Worm (Caenorhabditis elegans) whole organism, young adult: ENCODE data around the gene tofu-1.
"Not testable (repeated sequence)": the region's sequence is repeated elsewhere in the genome, so short reads cannot be mapped to it uniquely, and the experiment has no call there.

Source experiments
- B0336.3 ChIP-seq: fragments of 200-800 bp; sonication (Bioruptor generic); IDR thresholded peaks from 2 replicates; pipeline ENCODE4 v1.3.6; 2022; ENCODE audit warnings: missing genetic modification characterization, missing compliant biosample characterization
- F10E7.11 ChIP-seq: sonication (generic microtip); optimal IDR thresholded peaks from 2 replicates; lab custom pipeline; 2017; ENCODE audit warnings: mild to moderate bottlenecking, missing genetic modification characterization, moderate library complexity, missing compliant biosample characterization
- F22D6.2 ChIP-seq: sonication (generic microtip); optimal IDR thresholded peaks from 2 replicates; lab custom pipeline; 2016; ENCODE audit warnings: mild to moderate bottlenecking, missing genetic modification characterization, missing compliant biosample characterization
- F23B12.7 ChIP-seq: sonication (generic microtip); optimal IDR thresholded peaks from 2 replicates; lab custom pipeline; 2017; ENCODE audit warnings: missing genetic modification characterization, mild to moderate bottlenecking, missing compliant biosample characterization, antibody characterized with exemption, moderate library complexity; ENCODE audit not compliant: insufficient read depth
- F37B4.10 ChIP-seq: fragments of 200-800 bp; sonication (Bioruptor generic); IDR thresholded peaks from 2 replicates; pipeline ENCODE4 v1.3.6; 2022; ENCODE audit warnings: missing genetic modification characterization, missing compliant biosample characterization
- F52B5.7 ChIP-seq: sonication (generic microtip); optimal IDR thresholded peaks from 2 replicates; lab custom pipeline; 2016; ENCODE audit warnings: mild to moderate bottlenecking, missing genetic modification characterization, missing compliant biosample characterization
- T07F8.4 ChIP-seq: sonication (generic microtip); optimal IDR thresholded peaks from 2 replicates; lab custom pipeline; 2016; ENCODE audit warnings: mild to moderate bottlenecking, missing genetic modification characterization, moderate library complexity, missing compliant biosample characterization
- Y67H2A.10 ChIP-seq: fragments of 200-800 bp; sonication (Bioruptor generic); conservative IDR thresholded peaks from 2 replicates; pipeline ENCODE4 v1.3.6; 2022; ENCODE audit warnings: missing genetic modification reagents, missing genetic modification characterization, missing compliant biosample characterization
- Y79H2A.3 ChIP-seq: fragments of 200-800 bp; sonication (Bioruptor generic); conservative IDR thresholded peaks from 2 replicates; pipeline ENCODE4 v1.3.6; 2022; ENCODE audit warnings: missing genetic modification reagents, missing genetic modification characterization, missing compliant biosample characterization
- akir-1 ChIP-seq: fragments of 200-800 bp; sonication (Bioruptor generic); optimal IDR thresholded peaks from 2 replicates; lab custom pipeline; 2018; ENCODE audit warnings: mild to moderate bottlenecking, missing genetic modification characterization, moderate library complexity, missing compliant biosample characterization
- atf-7 ChIP-seq: sonication (generic microtip); optimal IDR thresholded peaks from 2 replicates; lab custom pipeline; 2017; ENCODE audit warnings: mild to moderate bottlenecking, missing genetic modification characterization, missing compliant biosample characterization
- attf-5 ChIP-seq: fragments of 200-800 bp; sonication (Bioruptor generic); optimal IDR thresholded peaks from 2 replicates; lab custom pipeline; 2018; ENCODE audit warnings: mild to moderate bottlenecking, missing genetic modification characterization, missing compliant biosample characterization
- ceh-40 ChIP-seq: fragments of 200-800 bp; sonication (Bioruptor generic); IDR thresholded peaks from 2 replicates; pipeline ENCODE4 v1.3.6; 2022; ENCODE audit warnings: missing genetic modification characterization, missing compliant biosample characterization
- egl-18 ChIP-seq: fragments of 200-800 bp; sonication (Bioruptor generic); IDR thresholded peaks from 2 replicates; pipeline ENCODE4 v1.3.6; 2022; ENCODE audit warnings: missing genetic modification reagents, missing genetic modification characterization, missing compliant biosample characterization
- egrh-3 ChIP-seq: fragments of 200-800 bp; sonication (Bioruptor generic); IDR thresholded peaks from 2 replicates; pipeline ENCODE4 v1.3.6; 2022; ENCODE audit warnings: missing genetic modification reagents, missing genetic modification characterization, missing compliant biosample characterization
- fkh-3 ChIP-seq: sonication (generic microtip); optimal IDR thresholded peaks from 2 replicates; lab custom pipeline; 2016; ENCODE audit warnings: mild to moderate bottlenecking, missing genetic modification characterization, missing compliant biosample characterization
- hmg-1.2 ChIP-seq: fragments of 200-800 bp; sonication (Bioruptor generic); IDR thresholded peaks from 2 replicates; pipeline ENCODE4 v1.3.6; 2022; ENCODE audit warnings: missing genetic modification reagents, missing genetic modification characterization, missing compliant biosample characterization
- lag-1 ChIP-seq: fragments of 200-800 bp; sonication (Bioruptor generic); IDR thresholded peaks from 2 replicates; pipeline ENCODE4 v1.3.6; 2022; ENCODE audit warnings: missing genetic modification reagents, missing genetic modification characterization, missing compliant biosample characterization
- let-526 ChIP-seq: fragments of 200-800 bp; sonication (Bioruptor generic); IDR thresholded peaks from 2 replicates; pipeline ENCODE4 v1.3.6; 2022; ENCODE audit warnings: missing genetic modification reagents, missing genetic modification characterization, missing compliant biosample characterization
- madf-6 ChIP-seq: fragments of 200-800 bp; sonication (Bioruptor generic); IDR thresholded peaks from 2 replicates; pipeline ENCODE4 v1.3.6; 2022; ENCODE audit warnings: missing genetic modification reagents, missing genetic modification characterization, missing compliant biosample characterization
- mes-4 ChIP-seq: sonication (generic microtip); optimal IDR thresholded peaks from 2 replicates; lab custom pipeline; 2016; ENCODE audit warnings: missing genotype, missing genetic modification characterization, missing compliant biosample characterization
- nfya-1 ChIP-seq: sonication (generic microtip); optimal IDR thresholded peaks from 2 replicates; lab custom pipeline; 2017; ENCODE audit warnings: antibody characterized with exemption, missing compliant biosample characterization, missing genetic modification characterization, borderline replicate concordance; ENCODE audit not compliant: insufficient read depth
- nhr-179 ChIP-seq: sonication (generic microtip); optimal IDR thresholded peaks from 2 replicates; lab custom pipeline; 2016; ENCODE audit warnings: mild to moderate bottlenecking, missing genetic modification characterization, missing compliant biosample characterization
- nhr-80 ChIP-seq: sonication (generic microtip); optimal IDR thresholded peaks from 2 replicates; lab custom pipeline; 2016; ENCODE audit warnings: missing genetic modification characterization, missing compliant biosample characterization
- rcor-1 ChIP-seq: fragments of 200-800 bp; sonication (Bioruptor generic); IDR thresholded peaks from 2 replicates; pipeline ENCODE4 v1.3.6; 2022; ENCODE audit warnings: missing genetic modification reagents, missing genetic modification characterization, missing compliant biosample characterization
- rec-8 ChIP-seq, 2 experiments: sonication (generic microtip); optimal IDR thresholded peaks; 2 replicates each; lab custom pipeline; 2016; ENCODE audit warnings: mild to moderate bottlenecking in 2 of 2, missing genetic modification characterization in 2 of 2, missing genetic modification reagents in 2 of 2, missing genotype in 2 of 2, missing biosample characterization in 1 of 2, missing compliant biosample characterization in 1 of 2, moderate library complexity in 1 of 2
- sea-2 ChIP-seq: fragments of 200-800 bp; sonication (Bioruptor generic); IDR thresholded peaks from 2 replicates; pipeline ENCODE4 v1.3.6; 2022; ENCODE audit warnings: missing genetic modification characterization, missing compliant biosample characterization
- snpc-1.1 ChIP-seq: sonication (generic microtip); optimal IDR thresholded peaks from 2 replicates; lab custom pipeline; 2017; ENCODE audit warnings: missing genetic modification characterization, mild to moderate bottlenecking, missing compliant biosample characterization, antibody characterized with exemption, moderate library complexity, missing genotype, missing genetic modification reagents; ENCODE audit not compliant: insufficient read depth
- snpc-1.3 ChIP-seq: sonication (generic microtip); optimal IDR thresholded peaks from 2 replicates; lab custom pipeline; 2017; ENCODE audit warnings: missing genetic modification characterization, mild to moderate bottlenecking, missing compliant biosample characterization, antibody characterized with exemption, moderate library complexity, missing genotype, missing genetic modification reagents; ENCODE audit not compliant: insufficient read depth
- snpc-4 ChIP-seq, 5 experiments: fragments of 150-350 bp in 1 of 5; sonication (generic microtip) in 4 of 5; optimal IDR thresholded peaks; 2 replicates each; lab custom pipeline; 2014 to 2018; ENCODE audit warnings: missing genetic modification characterization in 5 of 5, missing biosample characterization in 3 of 5, antibody characterized with exemption in 2 of 5, mild to moderate bottlenecking in 2 of 5, missing compliant biosample characterization in 2 of 5, missing genotype in 2 of 5, moderate library complexity in 2 of 5, missing genetic modification reagents in 1 of 5
- tbp1 ChIP-seq: fragments of 200-800 bp; sonication (Bioruptor generic); optimal IDR thresholded peaks from 2 replicates; lab custom pipeline; 2018; ENCODE audit warnings: mild to moderate bottlenecking, missing genetic modification characterization, missing compliant biosample characterization
- tbx-9 ChIP-seq: sonication (generic microtip); optimal IDR thresholded peaks from 2 replicates; lab custom pipeline; 2016; ENCODE audit warnings: borderline replicate concordance, missing genetic modification characterization, inconsistent platforms, missing compliant biosample characterization
- unc-130 ChIP-seq: sonication (generic microtip); optimal IDR thresholded peaks from 2 replicates; lab custom pipeline; 2016; ENCODE audit warnings: missing genetic modification reagents, missing genetic modification characterization, missing compliant biosample characterization
- unc-62 ChIP-seq: fragments of 150-350 bp; optimal IDR thresholded peaks from 2 replicates; lab custom pipeline; 2014; ENCODE audit warnings: missing biosample characterization, missing genetic modification reagents, missing genetic modification characterization
- zim-3 ChIP-seq: sonication (generic microtip); optimal IDR thresholded peaks from 2 replicates; lab custom pipeline; 2017; ENCODE audit warnings: mild to moderate bottlenecking, missing genetic modification characterization, moderate library complexity, missing compliant biosample characterization
- ztf-18 ChIP-seq: sonication (generic microtip); optimal IDR thresholded peaks from 2 replicates; lab custom pipeline; 2016; ENCODE audit warnings: missing genotype, mild to moderate bottlenecking, missing genetic modification characterization, missing compliant biosample characterization

tofu-1 gene

DNA sequence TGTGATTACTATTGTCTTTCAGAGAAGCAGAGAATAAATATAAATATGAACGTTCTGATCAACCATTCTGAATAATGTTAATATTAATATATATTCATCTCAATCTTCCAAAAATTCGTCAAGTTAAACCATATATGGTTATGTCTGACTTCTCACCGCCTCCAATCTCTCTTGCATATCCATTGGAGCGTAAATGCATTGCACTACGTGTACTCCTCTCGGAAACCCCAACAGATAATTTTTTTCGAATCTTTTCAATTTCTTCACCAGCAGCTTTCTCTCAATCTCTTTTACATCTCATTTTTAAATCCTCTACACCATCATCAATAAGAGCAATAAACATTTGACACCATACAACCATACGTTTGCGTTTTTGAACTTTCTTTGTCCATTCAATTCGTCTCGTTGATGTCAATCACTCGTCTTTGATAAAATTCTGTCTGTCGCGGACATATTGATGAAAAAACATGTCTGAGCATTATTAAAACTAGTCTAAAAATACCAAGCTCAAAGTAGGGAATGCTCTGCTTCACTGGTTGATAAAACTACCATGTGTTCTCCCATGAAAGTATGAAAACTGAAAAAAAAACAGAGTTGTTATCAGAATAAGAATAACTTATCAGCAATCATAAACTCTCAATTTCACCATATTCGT is 22.5 kb downstream of the tofu-1 start (continued):
- TF ChIP-seq tbx-9 (no peak), F10E7.11 (tag; lab: Kevin White, UChicago) (no peak), mes-4 (no peak), unc-130 (GFP tag; lab: Kevin White, UChicago) (no peak), sea-2 (GFP tag; lab: Robert Waterston, UW) (no peak), B0336.3 (no peak), unc-62 (GFP tag; lab: Kevin White, UChicago) (peak; percentile 63), akir-1 (GFP tag; lab: Kevin White, UChicago) (no peak), egrh-3 (GFP tag; lab: Robert Waterston, UW) (no peak), zim-3 (tag; lab: Kevin White, UChicago) (no peak), tbp1 (GFP tag; lab: Kevin White, UChicago) (no peak), nhr-80 (tag; lab: Kevin White, UChicago) (peak; percentile 81), ztf-18 (tag; lab: Kevin White, UChicago) (no peak), F52B5.7 (tag; lab: Kevin White, UChicago) (no peak), T07F8.4 (tag; lab: Kevin White, UChicago) (no peak), snpc-1.3 (tag; lab: Kevin White, UChicago) (no peak), ceh-40 (GFP tag; lab: Robert Waterston, UW) (no peak), F23B12.7 (tag; lab: Kevin White, UChicago) (peak; percentile 12), fkh-3 (tag; lab: Kevin White, UChicago) (no peak), madf-6 (GFP tag; lab: Robert Waterston, UW) (no peak), nhr-179 (no peak), F22D6.2 (tag; lab: Kevin White, UChicago) (no peak), let-526 (GFP tag; lab: Robert Waterston, UW) (no peak), nfya-1 (tag; lab: Kevin White, UChicago) (no peak), attf-5 (GFP tag; lab: Kevin White, UChicago) (no peak), Y67H2A.10 (GFP tag; lab: Robert Waterston, UW) (no peak), F37B4.10 (GFP tag; lab: Robert Waterston, UW) (no peak), egl-18 (no peak), atf-7 (tag; lab: Kevin White, UChicago) (peak; percentile 7), rec-8 (tag; optimal IDR thresholded peaks at IDR 0.05; lab: Kevin White, UChicago) (no peak), lag-1 (no peak), Y79H2A.3 (GFP tag; lab: Robert Waterston, UW) (no peak)

DNA sequence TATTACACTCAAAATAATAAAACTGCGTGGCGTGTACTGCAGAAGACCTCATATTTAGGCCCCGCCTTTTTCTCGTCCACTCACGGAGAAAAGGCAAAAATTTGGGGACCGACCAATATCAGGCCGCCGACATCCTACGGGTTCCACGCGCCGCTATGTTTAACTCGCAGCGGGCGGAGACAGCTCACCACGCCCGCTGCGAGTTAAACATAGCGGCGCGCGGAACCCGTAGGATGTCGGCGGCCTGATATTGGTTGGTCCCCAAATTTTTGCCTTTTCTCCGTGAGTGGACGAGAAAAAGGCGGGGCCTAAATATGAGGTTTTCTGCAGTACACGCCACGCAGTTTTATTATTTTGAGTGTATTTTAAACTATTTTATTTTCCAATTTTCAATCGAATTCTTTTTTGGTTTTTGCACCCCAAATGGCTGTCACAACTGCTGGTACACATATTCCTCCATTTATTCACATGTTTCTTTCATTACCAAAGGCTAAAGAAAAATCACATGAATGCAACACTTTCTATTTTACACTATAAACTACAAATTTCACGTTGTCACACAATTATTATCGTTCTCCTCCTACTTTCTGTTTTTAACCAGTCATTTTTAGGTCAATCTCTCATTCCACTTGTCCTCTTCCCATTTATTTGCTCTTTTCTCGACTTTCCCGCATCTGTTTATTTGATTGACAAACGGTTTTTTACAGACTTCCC is 23.3 kb downstream of the tofu-1 start, which contains the start of gene uda-1:
Gene uda-1 (plus strand): TSS at position 708 of the 714 bp plus-strand sequence.
- TF ChIP-seq snpc-4 (GFP tag; optimal IDR thresholded peaks at IDR 0.05; lab: Kevin White, UChicago) = not testable (repeated sequence)
- TF ChIP-seq snpc-4 (tag; optimal IDR thresholded peaks at IDR 0.05; lab: Kevin White, UChicago) (peak in 3 of 4 experiments; percentile 42 to 95 (median 92)), hmg-1.2 (GFP tag; lab: Robert Waterston, UW) (peak; percentile 57), rcor-1 (GFP tag; lab: Robert Waterston, UW) (0 out of 2 replicates have a peak, but pooled peaks have one; percentile 34), snpc-1.1 (tag; lab: Kevin White, UChicago) (peak; percentile 76)
